Fruit fly (Drosophila melanogaster) whole organism, embryonic: ENCODE measurements around the gene btz.

ENCODE experiments used
- Ada2b ChIP-seq: fragments of 200-800 bp; sonication (Bioruptor generic); IDR thresholded peaks from 2 replicates; pipeline ENCODE4 v1.3.6; 2022; ENCODE audit warnings: missing biosample characterization, missing genetic modification characterization
- Bteb2 ChIP-seq: fragments of 200-800 bp; sonication (Bioruptor generic); optimal IDR thresholded peaks from 2 replicates; lab custom pipeline; 2016; ENCODE audit warnings: missing biosample characterization, missing genetic modification characterization
- CG1024 ChIP-seq: fragments of 200-800 bp; sonication (Bioruptor generic); IDR thresholded peaks from 2 replicates; pipeline ENCODE4 v1.3.6; 2022; ENCODE audit warnings: missing biosample characterization, missing genetic modification characterization
- CG11695 ChIP-seq: fragments of 200-800 bp; sonication (Bioruptor generic); IDR thresholded peaks from 3 replicates; pipeline ENCODE4 v1.3.6; 2022; ENCODE audit warnings: missing biosample characterization, missing genetic modification characterization
- CG12071 ChIP-seq: fragments of 200-800 bp; sonication (Bioruptor generic); optimal IDR thresholded peaks from 3 replicates; lab custom pipeline; 2018; ENCODE audit warnings: missing biosample characterization, mild to moderate bottlenecking, missing genetic modification characterization
- CG12659 ChIP-seq: fragments of 200-800 bp; sonication (Bioruptor generic); optimal IDR thresholded peaks from 3 replicates; lab custom pipeline; 2017; ENCODE audit warnings: mild to moderate bottlenecking, missing biosample characterization, missing genetic modification reagents, missing genetic modification characterization
- CG12769 ChIP-seq: fragments of 200-800 bp; sonication (Bioruptor generic); optimal IDR thresholded peaks from 2 replicates; lab custom pipeline; 2019; ENCODE audit warnings: missing biosample characterization, mild to moderate bottlenecking, missing genetic modification characterization, moderate library complexity
- CG13123 ChIP-seq: fragments of 200-800 bp; sonication (Bioruptor generic); optimal IDR thresholded peaks from 2 replicates; lab custom pipeline; 2016; ENCODE audit warnings: missing biosample characterization, missing genetic modification characterization
- CG14667 ChIP-seq: fragments of 200-800 bp; sonication (Bioruptor generic); IDR thresholded peaks from 2 replicates; pipeline ENCODE4 v1.3.6; 2022; ENCODE audit warnings: missing biosample characterization, missing genetic modification characterization
- CG1603 ChIP-seq: fragments of 200-800 bp; sonication (Bioruptor generic); optimal IDR thresholded peaks from 2 replicates; lab custom pipeline; 2019; ENCODE audit warnings: missing biosample characterization, mild to moderate bottlenecking, missing genetic modification characterization, moderate library complexity
- CG16779 ChIP-seq: fragments of 200-800 bp; sonication (Bioruptor generic); IDR thresholded peaks from 2 replicates; pipeline ENCODE4 v1.3.6; 2022; ENCODE audit warnings: missing biosample characterization, missing genetic modification characterization
- CG17328 ChIP-seq: fragments of 200-800 bp; sonication (Bioruptor generic); IDR thresholded peaks from 2 replicates; pipeline ENCODE4 v1.3.6; 2022; ENCODE audit warnings: missing biosample characterization, missing genetic modification characterization
- CG17359 ChIP-seq: fragments of 200-800 bp; sonication (Bioruptor generic); optimal IDR thresholded peaks from 3 replicates; lab custom pipeline; 2018; ENCODE audit warnings: missing biosample characterization, mild to moderate bottlenecking, missing genetic modification characterization, moderate library complexity
- CG18764 ChIP-seq: fragments of 200-800 bp; sonication (Bioruptor generic); optimal IDR thresholded peaks from 3 replicates; lab custom pipeline; 2016; ENCODE audit warnings: missing biosample characterization, missing genetic modification characterization
- CG2116 ChIP-seq: fragments of 200-800 bp; sonication (Bioruptor generic); optimal IDR thresholded peaks from 3 replicates; lab custom pipeline; 2018; ENCODE audit warnings: missing biosample characterization, mild to moderate bottlenecking, missing genetic modification characterization
- CG32767 ChIP-seq: fragments of 200-800 bp; sonication (Bioruptor generic); IDR thresholded peaks from 2 replicates; pipeline ENCODE4 v1.3.6; 2022; ENCODE audit warnings: missing biosample characterization, missing genetic modification characterization
- CG9797 ChIP-seq: fragments of 200-800 bp; sonication (Bioruptor generic); optimal IDR thresholded peaks from 3 replicates; lab custom pipeline; 2018; ENCODE audit warnings: missing biosample characterization, mild to moderate bottlenecking, missing genetic modification characterization
- Chrac-16 ChIP-seq: fragments of 200-800 bp; sonication (Bioruptor generic); optimal IDR thresholded peaks from 3 replicates; lab custom pipeline; 2016; ENCODE audit warnings: missing biosample characterization, missing genetic modification characterization
- ERR ChIP-seq: fragments of 200-800 bp; sonication (Bioruptor generic); optimal IDR thresholded peaks from 2 replicates; lab custom pipeline; 2016; ENCODE audit warnings: missing biosample characterization, missing genetic modification characterization
- GATAe ChIP-seq: fragments of 200-800 bp; sonication (Bioruptor generic); conservative IDR thresholded peaks from 2 replicates; pipeline ENCODE4 v1.3.6; 2022; ENCODE audit warnings: missing biosample characterization, missing genetic modification characterization
- HLHmδ ChIP-seq: fragments of 200-800 bp; sonication (Bioruptor generic); optimal IDR thresholded peaks from 2 replicates; lab custom pipeline; 2018; ENCODE audit warnings: missing biosample characterization, mild to moderate bottlenecking, missing genetic modification characterization, moderate library complexity
- Hr39 ChIP-seq: fragments of >200 bp; optimal IDR thresholded peaks from 2 replicates; lab custom pipeline; 2017
- Jarid2 ChIP-seq: fragments of 200-800 bp; sonication (Bioruptor generic); optimal IDR thresholded peaks from 3 replicates; lab custom pipeline; 2017; ENCODE audit warnings: mild to moderate bottlenecking, missing biosample characterization, missing genetic modification reagents, missing genetic modification characterization
- Pdp1 ChIP-seq, 2 experiments: fragments of 200-800 bp; sonication (Bioruptor generic); optimal IDR thresholded peaks; 3 replicates each; lab custom pipeline; 2016; ENCODE audit warnings: missing biosample characterization in 2 of 2, missing genetic modification characterization in 2 of 2, mild to moderate bottlenecking in 1 of 2, moderate library complexity in 1 of 2
- Six4 ChIP-seq: fragments of 200-800 bp; sonication (Bioruptor generic); optimal IDR thresholded peaks from 2 replicates; lab custom pipeline; 2016; ENCODE audit warnings: missing biosample characterization, missing genetic modification characterization
- bbx ChIP-seq: fragments of 200-800 bp; sonication (Bioruptor generic); IDR thresholded peaks from 2 replicates; pipeline ENCODE4 v1.3.6; 2022; ENCODE audit warnings: missing biosample characterization, missing genetic modification characterization; ENCODE audit not compliant: partially characterized antibody
- chif ChIP-seq, 2 experiments: fragments of 200-800 bp; sonication (Bioruptor generic); optimal IDR thresholded peaks; 3 replicates each; lab custom pipeline; 2016; ENCODE audit warnings: missing biosample characterization in 2 of 2, missing genetic modification characterization in 2 of 2
- crol ChIP-seq: fragments of 200-800 bp; sonication (Bioruptor generic); IDR thresholded peaks from 2 replicates; pipeline ENCODE4 v1.3.6; 2022; ENCODE audit warnings: missing biosample characterization, missing genetic modification characterization
- crp ChIP-seq, 2 experiments: fragments of 200-800 bp; sonication (Bioruptor generic); optimal IDR thresholded peaks; 2 replicates in 1 of 2; 3 replicates in 1 of 2; lab custom pipeline; 2017; ENCODE audit warnings: missing biosample characterization in 2 of 2, missing genetic modification characterization in 2 of 2, mild to moderate bottlenecking in 1 of 2, moderate library complexity in 1 of 2
- dpn ChIP-seq, 2 experiments: fragments of 200-800 bp; sonication (Bioruptor generic); optimal IDR thresholded peaks; 3 replicates each; lab custom pipeline; 2016; ENCODE audit warnings: missing biosample characterization in 2 of 2, missing genetic modification characterization in 2 of 2
- dysf ChIP-seq: fragments of 200-800 bp; sonication (Bioruptor generic); IDR thresholded peaks from 3 replicates; pipeline ENCODE4 v1.3.6; 2022; ENCODE audit warnings: missing biosample characterization, missing genetic modification characterization
- fd102C ChIP-seq: fragments of 200-800 bp; sonication (Bioruptor generic); optimal IDR thresholded peaks from 2 replicates; lab custom pipeline; 2018; ENCODE audit warnings: missing biosample characterization, mild to moderate bottlenecking, missing genetic modification characterization, moderate library complexity
- gfzf ChIP-seq: fragments of 200-800 bp; sonication (Bioruptor generic); optimal IDR thresholded peaks from 2 replicates; lab custom pipeline; 2016; ENCODE audit warnings: missing biosample characterization, mild to moderate bottlenecking, missing genetic modification characterization, moderate library complexity
- gsb-n ChIP-seq: fragments of 200-800 bp; sonication (Bioruptor generic); optimal IDR thresholded peaks from 3 replicates; lab custom pipeline; 2018; ENCODE audit warnings: missing biosample characterization, mild to moderate bottlenecking, missing genetic modification characterization
- h ChIP-seq: fragments of >200 bp; optimal IDR thresholded peaks from 2 replicates; lab custom pipeline; 2017
- lab ChIP-seq: fragments of 200-800 bp; sonication (Bioruptor generic); optimal IDR thresholded peaks from 3 replicates; lab custom pipeline; 2017; ENCODE audit warnings: missing biosample characterization, missing genetic modification characterization, mild to moderate bottlenecking, moderate library complexity, missing genetic modification reagents
- lilli ChIP-seq: fragments of 200-800 bp; sonication (Bioruptor generic); optimal IDR thresholded peaks from 3 replicates; lab custom pipeline; 2016; ENCODE audit warnings: missing biosample characterization, missing genetic modification characterization
- lola ChIP-seq, 3 experiments: fragments of >200 bp in 2 of 3; fragments of 200-800 bp in 1 of 3; sonication (Bioruptor generic) in 1 of 3; optimal IDR thresholded peaks; 2 replicates each; lab custom pipeline; 2017 to 2019; ENCODE audit warnings: missing biosample characterization in 3 of 3, missing genetic modification characterization in 3 of 3, mild to moderate bottlenecking in 1 of 3, moderate library complexity in 1 of 3
- nerfin-2 ChIP-seq: fragments of 200-800 bp; sonication (Bioruptor generic); IDR thresholded peaks from 2 replicates; pipeline ENCODE4 v1.3.6; 2022; ENCODE audit warnings: missing biosample characterization, missing genetic modification characterization; ENCODE audit not compliant: partially characterized antibody
- nom ChIP-seq: fragments of 200-800 bp; sonication (Bioruptor generic); optimal IDR thresholded peaks from 2 replicates; lab custom pipeline; 2017; ENCODE audit warnings: missing biosample characterization, missing genetic modification characterization, mild to moderate bottlenecking, moderate library complexity, missing genetic modification reagents
- onecut ChIP-seq: fragments of 200-800 bp; sonication (Bioruptor generic); IDR thresholded peaks from 2 replicates; pipeline ENCODE4 v1.3.6; 2022; ENCODE audit warnings: missing biosample characterization, missing genetic modification characterization
- otp ChIP-seq: fragments of 200-800 bp; sonication (Bioruptor generic); IDR thresholded peaks from 3 replicates; pipeline ENCODE4, ENCODE4 v1.3.6; 2022; ENCODE audit warnings: missing biosample characterization, missing genetic modification characterization
- pb ChIP-seq: fragments of 200-800 bp; sonication (Bioruptor generic); optimal IDR thresholded peaks from 3 replicates; lab custom pipeline; 2016; ENCODE audit warnings: missing biosample characterization, missing genetic modification characterization
- pnt ChIP-seq: fragments of 200-800 bp; sonication (Bioruptor generic); optimal IDR thresholded peaks from 3 replicates; lab custom pipeline; 2016; ENCODE audit warnings: missing biosample characterization, missing genetic modification characterization
- pzg ChIP-seq: fragments of 200-800 bp; sonication (Bioruptor generic); optimal IDR thresholded peaks from 3 replicates; lab custom pipeline; 2018; ENCODE audit warnings: missing biosample characterization, mild to moderate bottlenecking, missing genetic modification characterization, moderate library complexity
- row ChIP-seq: fragments of 200-800 bp; sonication (Bioruptor generic); IDR thresholded peaks from 3 replicates; pipeline ENCODE4 v1.3.6; 2022; ENCODE audit warnings: missing biosample characterization, missing genetic modification characterization
- sqz ChIP-seq: fragments of 200-800 bp; sonication (Bioruptor generic); optimal IDR thresholded peaks from 3 replicates; lab custom pipeline; 2018; ENCODE audit warnings: missing biosample characterization, mild to moderate bottlenecking, missing genetic modification characterization
- ssp ChIP-seq: fragments of 200-800 bp; sonication (Bioruptor generic); IDR thresholded peaks from 2 replicates; pipeline ENCODE4 v1.3.6; 2022; ENCODE audit warnings: missing biosample characterization, missing genetic modification characterization
- stwl ChIP-seq: fragments of 200-800 bp; sonication (Bioruptor generic); optimal IDR thresholded peaks from 3 replicates; lab custom pipeline; 2018; ENCODE audit warnings: missing biosample characterization, mild to moderate bottlenecking, missing genetic modification characterization, moderate library complexity
- tio ChIP-seq: fragments of 200-800 bp; sonication (Bioruptor generic); optimal IDR thresholded peaks from 2 replicates; lab custom pipeline; 2017; ENCODE audit warnings: missing biosample characterization, missing genetic modification characterization, inconsistent platforms
- zf30C ChIP-seq: fragments of 200-800 bp; sonication (Bioruptor generic); optimal IDR thresholded peaks from 3 replicates; lab custom pipeline; 2018; ENCODE audit warnings: missing biosample characterization, mild to moderate bottlenecking, missing genetic modification characterization
- zfh2 ChIP-seq: fragments of 200-800 bp; sonication (Bioruptor generic); optimal IDR thresholded peaks from 2 replicates; lab custom pipeline; 2016; ENCODE audit warnings: missing biosample characterization, missing genetic modification characterization

Gene btz

dm6 chr3R:27679019-27679418 is 21.1 kb upstream of the btz start, which contains the start of gene CG12883 (continued):
- no peak for TF ChIP-seq Hr39
- no peak for TF ChIP-seq chif (GFP tag; optimal IDR thresholded peaks at IDR 0.05; lab: Kevin White, UChicago)
- no peak for TF ChIP-seq lola (GFP tag; optimal IDR thresholded peaks at IDR 0.05; lab: Kevin White, UChicago)
- peak; percentile 74 for TF ChIP-seq gfzf
- no peak for TF ChIP-seq CG18764 (GFP tag; lab: Kevin White, UChicago)
- TF ChIP-seq HLHmδ, result no peak
- no peak for TF ChIP-seq CG12071 (GFP tag; lab: Kevin White, UChicago)
- no peak for TF ChIP-seq CG17328
- no peak for TF ChIP-seq CG2116 (GFP tag; lab: Kevin White, UChicago)
- no peak for TF ChIP-seq CG1024 (GFP tag; lab: Robert Waterston, UW)
- TF ChIP-seq pb (GFP tag; lab: Kevin White, UChicago), result no peak
- no peak for TF ChIP-seq zfh2 (GFP tag; lab: Kevin White, UChicago)
- no peak for TF ChIP-seq Ada2b (GFP tag; lab: Robert Waterston, UW)
- TF ChIP-seq CG32767 (GFP tag; lab: Robert Waterston, UW), result no peak
- TF ChIP-seq crp (GFP tag; optimal IDR thresholded peaks at IDR 0.05; lab: Kevin White, UChicago), result no peak
- no peak for TF ChIP-seq Pdp1 (GFP tag; optimal IDR thresholded peaks at IDR 0.05; lab: Kevin White, UChicago)
- TF ChIP-seq fd102C, result no peak
- TF ChIP-seq crol (GFP tag; lab: Robert Waterston, UW), result no peak
- no peak for TF ChIP-seq sqz (GFP tag; lab: Kevin White, UChicago)
- no peak for TF ChIP-seq gsb-n (tag; lab: Kevin White, UChicago)
- no peak for TF ChIP-seq ERR (GFP tag; lab: Kevin White, UChicago)
- TF ChIP-seq CG12769, result no peak
- TF ChIP-seq pnt, result no peak
- no peak for TF ChIP-seq nom (GFP tag; lab: Kevin White, UChicago)
- TF ChIP-seq CG1603 (tag; lab: Kevin White, UChicago), result no peak
- no peak for TF ChIP-seq CG17359 (tag; lab: Kevin White, UChicago)
- TF ChIP-seq pzg (GFP tag; lab: Kevin White, UChicago), result peak; percentile 59
- no peak for TF ChIP-seq CG14667 (GFP tag; lab: Robert Waterston, UW)
- no peak for TF ChIP-seq CG16779 (GFP tag; lab: Robert Waterston, UW)
- TF ChIP-seq nerfin-2 (GFP tag; lab: Robert Waterston, UW), result no peak
- TF ChIP-seq Bteb2, result no peak
- TF ChIP-seq zf30C (GFP tag; lab: Kevin White, UChicago), result no peak
- no peak for TF ChIP-seq dysf (GFP tag; lab: Robert Waterston, UW)
- TF ChIP-seq CG11695 (GFP tag; lab: Robert Waterston, UW), result no peak
- TF ChIP-seq lab, result no peak
- TF ChIP-seq onecut (GFP tag; lab: Robert Waterston, UW), result no peak
- TF ChIP-seq h (lab: Kevin White, UChicago), result no peak
- TF ChIP-seq GATAe (GFP tag; lab: Robert Waterston, UW), result no peak
- TF ChIP-seq bbx, result peak; percentile 8; the same call in 1 of the 2 replicates
- peak; percentile 5 for TF ChIP-seq CG12659
- no peak for TF ChIP-seq Jarid2 (GFP tag; lab: Kevin White, UChicago)
- no peak for TF ChIP-seq lilli (GFP tag; lab: Kevin White, UChicago)
- no peak for TF ChIP-seq dpn (GFP tag; optimal IDR thresholded peaks at IDR 0.05; lab: Kevin White, UChicago)
- TF ChIP-seq Chrac-16 (GFP tag; lab: Kevin White, UChicago), result no peak
- no peak for TF ChIP-seq stwl (tag; lab: Kevin White, UChicago)
- no peak for TF ChIP-seq row (GFP tag; lab: Robert Waterston, UW)
- peak; percentile 61 for TF ChIP-seq CG9797 (GFP tag; lab: Kevin White, UChicago)
- TF ChIP-seq CG13123 (GFP tag; lab: Kevin White, UChicago), result no peak
- TF ChIP-seq otp (GFP tag; lab: Robert Waterston, UW), result no peak
- TF ChIP-seq ssp, result no peak
- TF ChIP-seq Six4 (GFP tag; lab: Kevin White, UChicago), result no peak
- TF ChIP-seq tio (GFP tag; lab: Kevin White, UChicago), result no peak
